Fruit fly (Drosophila melanogaster): ENCODE results near the gene CG5478.
A peak's percentile ranks its signal among the peaks of the same experiment; 100 is the strongest.

Gene CG5478

dm6 chr3R:15899650-15900049 is 33.9 kb downstream of the CG5478 start (continued):
- peak; percentile 70 for TF ChIP-seq CG3032 (tag; optimal IDR thresholded peaks at IDR 0.05)
- TF ChIP-seq Smox (GFP tag; optimal IDR thresholded peaks at IDR 0.05), result peak; percentile 43
- TF ChIP-seq CG10631 (GFP tag; optimal IDR thresholded peaks at IDR 0.05), result peak; percentile 71
- TF ChIP-seq dsx (GFP tag; optimal IDR thresholded peaks at IDR 0.05; ENCODE audit: poor library complexity, severe bottlenecking), result peak; percentile 70
- peak; percentile 0 for TF ChIP-seq CG16779 (tag; optimal IDR thresholded peaks at IDR 0.05)
- peak; percentile 70 for TF ChIP-seq lz (GFP tag; optimal IDR thresholded peaks at IDR 0.05)
- TF ChIP-seq spab (GFP tag; optimal IDR thresholded peaks at IDR 0.05), result peak; percentile 63
- peak; percentile 52 for TF ChIP-seq CG8319 (GFP tag; optimal IDR thresholded peaks at IDR 0.05)
- no peak for TF ChIP-seq CG8119 (GFP tag; IDR thresholded peaks at IDR 0.05)
- TF ChIP-seq Hr4 (GFP tag; optimal IDR thresholded peaks at IDR 0.05), result peak; percentile 61
- TF ChIP-seq CG15336 (GFP tag; IDR thresholded peaks at IDR 0.05), result peak; percentile 58
- TF ChIP-seq Hr38 (GFP tag; optimal IDR thresholded peaks at IDR 0.05), result no peak
- peak; percentile 69 for TF ChIP-seq cyc (GFP tag; optimal IDR thresholded peaks at IDR 0.05)

dm6 chr3R:15898302-15898701 is 35.2 kb downstream of the CG5478 start:
- peak in 1 of 2 experiments; percentile 13 for TF ChIP-seq salr (GFP tag; optimal IDR thresholded peaks at IDR 0.05)
- TF ChIP-seq svp (GFP tag), result peak; percentile 72
- TF ChIP-seq OdsH (GFP tag; optimal IDR thresholded peaks at IDR 0.05), result peak; percentile 22
- TF ChIP-seq Eip78C (GFP tag), result peak; percentile 74
- TF ChIP-seq Smox (GFP tag; optimal IDR thresholded peaks at IDR 0.05), result peak; percentile 20
- peak; percentile 25 for TF ChIP-seq Ets96B (tag; optimal IDR thresholded peaks at IDR 0.05)
- no peak for TF ChIP-seq CG16779 (tag; optimal IDR thresholded peaks at IDR 0.05)
- TF ChIP-seq Lpt (GFP tag; optimal IDR thresholded peaks at IDR 0.05), result no peak
- TF ChIP-seq Hr39 (GFP tag; optimal IDR thresholded peaks at IDR 0.05), result peak; percentile 10
- TF ChIP-seq CG8319 (GFP tag; optimal IDR thresholded peaks at IDR 0.05), result no peak
- TF ChIP-seq Hr4 (GFP tag; optimal IDR thresholded peaks at IDR 0.05), result peak; percentile 11
- no peak for TF ChIP-seq Sox102F (GFP tag; optimal IDR thresholded peaks at IDR 0.05)
- TF ChIP-seq CG32006 (GFP tag; optimal IDR thresholded peaks at IDR 0.05), result peak; percentile 43
- no peak for TF ChIP-seq CG6854 (GFP tag; optimal IDR thresholded peaks at IDR 0.05)
- TF ChIP-seq esn (GFP tag; optimal IDR thresholded peaks at IDR 0.05), result peak; percentile 22
- TF ChIP-seq CG10669 (GFP tag; optimal IDR thresholded peaks at IDR 0.05), result no peak
- TF ChIP-seq CG1621 (tag; optimal IDR thresholded peaks at IDR 0.05), result no peak
- TF ChIP-seq CG10631 (GFP tag; optimal IDR thresholded peaks at IDR 0.05), result peak; percentile 31
- peak; percentile 5 for TF ChIP-seq acj6 (GFP tag; optimal IDR thresholded peaks at IDR 0.05)
- TF ChIP-seq topi (GFP tag; optimal IDR thresholded peaks at IDR 0.05), result no peak
- 0 out of 2 replicates have a peak, but pooled peaks have one; percentile 37 for TF ChIP-seq CG15336 (GFP tag; IDR thresholded peaks at IDR 0.05)
- no peak for TF ChIP-seq spab (GFP tag; optimal IDR thresholded peaks at IDR 0.05)
- peak; percentile 4 for TF ChIP-seq Eip75B (GFP tag; optimal IDR thresholded peaks at IDR 0.05)
- no peak for TF ChIP-seq Blimp-1 (GFP tag; optimal IDR thresholded peaks at IDR 0.05)
- no peak for TF ChIP-seq lz (GFP tag; optimal IDR thresholded peaks at IDR 0.05)
- TF ChIP-seq Met (GFP tag; optimal IDR thresholded peaks at IDR 0.05), result peak; percentile 12

- no peak for TF ChIP-seq Eip93F (GFP tag; optimal IDR thresholded peaks at IDR 0.05)
- TF ChIP-seq CG31627 (GFP tag; optimal IDR thresholded peaks at IDR 0.05), result no peak
- TF ChIP-seq CG34406 (GFP tag; optimal IDR thresholded peaks at IDR 0.05), result no peak
Observed at dm6 chr3R:15895978-15896377, 37.6 kb downstream of the CG5478 start, which contains the start of gene CG14877. Gene CG14877, minus strand, starts transcription at chr3R:15896078.

- TF ChIP-seq CG8632 (GFP tag; optimal IDR thresholded peaks at IDR 0.05) (no peak), CG8319 (GFP tag; optimal IDR thresholded peaks at IDR 0.05) (no peak), CG11762 (GFP tag; optimal IDR thresholded peaks at IDR 0.05; ENCODE audit: insufficient read depth) (no peak), dsx (GFP tag; optimal IDR thresholded peaks at IDR 0.05; ENCODE audit: poor library complexity, severe bottlenecking) (no peak), CG7368 (GFP tag; optimal IDR thresholded peaks at IDR 0.05) (no peak), lz (GFP tag; optimal IDR thresholded peaks at IDR 0.05) (no peak), Eip75B (GFP tag; optimal IDR thresholded peaks at IDR 0.05) (no peak), topi (GFP tag; optimal IDR thresholded peaks at IDR 0.05) (no peak), CG11294 (GFP tag; IDR thresholded peaks at IDR 0.05) (no peak)
Observed at dm6 chr3R:15891188-15891820, 42.2 kb downstream of the CG5478 start.
